In genomic region chr3R:29153197-29153644, dm6 we compare ENCODE assay signal across 5 fruit fly cellular contexts.
TF ChIP-seq lines count a peak whose summit lies in the region.

TSS of gene Slbp (minus strand) at chr3R:29153266.
TSS of gene Rpn2 (plus strand) at chr3R:29153524.

- TF ChIP-seq CTCF in whole organism, embryonic (GFP tag; optimal IDR thresholded peaks at IDR 0.05; lab: Kevin White, UChicago), result no peak

TF ChIP-seq in whole organism, adult, 20 proteins besides CTCF, POLR2A, EP300 and RAD21 (continues in another document):
- no peak for TF ChIP-seq kay (GFP tag; lab: Kevin White, UChicago; ENCODE audit: borderline replicate concordance)
- TF ChIP-seq CG12768 (GFP tag; optimal IDR thresholded peaks at IDR 0.05; lab: Kevin White, UChicago), result peak; percentile 63
- TF ChIP-seq pad (GFP tag; optimal IDR thresholded peaks at IDR 0.05; lab: Kevin White, UChicago), result peak; percentile 72
- TF ChIP-seq tj (GFP tag; optimal IDR thresholded peaks at IDR 0.05; lab: Kevin White, UChicago), result peak; percentile 21
- TF ChIP-seq cnc (optimal IDR thresholded peaks at IDR 0.05; lab: Kevin White, UChicago), result peak; percentile 94 to 96
- peak; percentile 62 for TF ChIP-seq CG1620 (GFP tag; optimal IDR thresholded peaks at IDR 0.05; lab: Kevin White, UChicago)
- TF ChIP-seq CG14711 (tag; optimal IDR thresholded peaks at IDR 0.05; lab: Kevin White, UChicago), result peak; percentile 73
- TF ChIP-seq Mnt (GFP tag; optimal IDR thresholded peaks at IDR 0.05; lab: Kevin White, UChicago), result peak; percentile 77
- TF ChIP-seq CG7045 (GFP tag; optimal IDR thresholded peaks at IDR 0.05; lab: Kevin White, UChicago), result peak; percentile 22
- TF ChIP-seq CG11617 (GFP tag; optimal IDR thresholded peaks at IDR 0.05; lab: Kevin White, UChicago), result peak; percentile 61
- TF ChIP-seq toe (GFP tag; optimal IDR thresholded peaks at IDR 0.05; lab: Kevin White, UChicago), result no peak
- peak; percentile 88 for TF ChIP-seq bab1 (GFP tag; optimal IDR thresholded peaks at IDR 0.05; lab: Kevin White, UChicago)
- TF ChIP-seq ovo (GFP tag; optimal IDR thresholded peaks at IDR 0.05; lab: Kevin White, UChicago), result peak; percentile 6
- TF ChIP-seq cic (GFP tag; optimal IDR thresholded peaks at IDR 0.05; lab: Kevin White, UChicago), result peak; percentile 47
- peak; percentile 74 for TF ChIP-seq CG7101 (tag; optimal IDR thresholded peaks at IDR 0.05; lab: Kevin White, UChicago)
- peak; percentile 42 for TF ChIP-seq CG33017 (tag; optimal IDR thresholded peaks at IDR 0.05; lab: Kevin White, UChicago)
- TF ChIP-seq Crg-1 (GFP tag; optimal IDR thresholded peaks at IDR 0.05; lab: Kevin White, UChicago), result peak; percentile 77
- no peak for TF ChIP-seq CG5204 (GFP tag; optimal IDR thresholded peaks at IDR 0.05; lab: Kevin White, UChicago)

TF ChIP-seq in whole organism, embryonic, 481 proteins besides CTCF, POLR2A, EP300 and RAD21 (continues in another document):
- TF ChIP-seq CG2889 (GFP tag; IDR thresholded peaks at IDR 0.05; lab: Robert Waterston, UW) (no peak), Drgx (GFP tag; IDR thresholded peaks at IDR 0.05; lab: Robert Waterston, UW) (no peak), CG13296 (GFP tag; optimal IDR thresholded peaks at IDR 0.05; lab: Kevin White, UChicago) (peak; percentile 15), CG18011 (GFP tag; optimal IDR thresholded peaks at IDR 0.05; lab: Kevin White, UChicago) (peak; percentile 30), CG10267 (tag; optimal IDR thresholded peaks at IDR 0.05; lab: Kevin White, UChicago) (peak; percentile 99), Max (GFP tag; optimal IDR thresholded peaks at IDR 0.05; lab: Kevin White, UChicago) (peak; percentile 43), CG10462 (GFP tag; optimal IDR thresholded peaks at IDR 0.05; lab: Kevin White, UChicago) (no peak), dmrt11E (tag; optimal IDR thresholded peaks at IDR 0.05; lab: Kevin White, UChicago) (peak; percentile 9), Hmr (GFP tag; optimal IDR thresholded peaks at IDR 0.05; lab: Kevin White, UChicago) (peak; percentile 48), Dad (GFP tag; optimal IDR thresholded peaks at IDR 0.05; lab: Kevin White, UChicago) (peak; percentile 48), wor (GFP tag; IDR thresholded peaks at IDR 0.05; lab: Robert Waterston, UW) (no peak), BEAF-32 (GFP tag; optimal IDR thresholded peaks at IDR 0.05; lab: Kevin White, UChicago) (peak; percentile 97), inv (GFP tag; IDR thresholded peaks at IDR 0.05; lab: Robert Waterston, UW; ENCODE audit: partially characterized antibody) (peak; percentile 87), Gug (GFP tag; IDR thresholded peaks at IDR 0.05; lab: Robert Waterston, UW) (peak; percentile 17; the same call in 1 of the 4 replicates), CG9797 (GFP tag; optimal IDR thresholded peaks at IDR 0.05; lab: Kevin White, UChicago) (peak; percentile 97), sens (GFP tag; lab: Kevin White, UChicago) (peak; percentile 85), CG14667 (GFP tag; IDR thresholded peaks at IDR 0.05; lab: Robert Waterston, UW) (no peak), unpg (GFP tag; optimal IDR thresholded peaks at IDR 0.05; lab: Kevin White, UChicago) (peak; percentile 39), CG31224 (GFP tag; IDR thresholded peaks at IDR 0.05; lab: Robert Waterston, UW) (no peak)

TF ChIP-seq in whole organism, prepupa, 60 proteins besides CTCF, POLR2A, EP300 and RAD21 (continues in another document):
- TF ChIP-seq eg (GFP tag; IDR thresholded peaks at IDR 0.05; lab: Robert Waterston, UW) (no peak), Gug (GFP tag; IDR thresholded peaks at IDR 0.05; lab: Robert Waterston, UW) (no peak), fd85E (GFP tag; optimal IDR thresholded peaks at IDR 0.05; lab: Kevin White, UChicago) (no peak), CG16779 (tag; optimal IDR thresholded peaks at IDR 0.05; lab: Kevin White, UChicago) (no peak), net (GFP tag; optimal IDR thresholded peaks at IDR 0.05; lab: Kevin White, UChicago) (no peak), lz (GFP tag; optimal IDR thresholded peaks at IDR 0.05; lab: Kevin White, UChicago) (peak; percentile 49), OdsH (GFP tag; optimal IDR thresholded peaks at IDR 0.05; lab: Kevin White, UChicago) (no peak), dac (GFP tag; optimal IDR thresholded peaks at IDR 0.05; lab: Kevin White, UChicago) (no peak), CG6276 (GFP tag; optimal IDR thresholded peaks at IDR 0.05; lab: Kevin White, UChicago) (no peak), CG8319 (GFP tag; optimal IDR thresholded peaks at IDR 0.05; lab: Kevin White, UChicago) (no peak), Blimp-1 (GFP tag; optimal IDR thresholded peaks at IDR 0.05; lab: Kevin White, UChicago) (no peak), CG11762 (GFP tag; optimal IDR thresholded peaks at IDR 0.05; lab: Kevin White, UChicago; ENCODE audit: insufficient read depth) (no peak), CG8119 (GFP tag; IDR thresholded peaks at IDR 0.05; lab: Robert Waterston, UW) (no peak), CG3032 (tag; optimal IDR thresholded peaks at IDR 0.05; lab: Kevin White, UChicago) (peak; percentile 25), CG8632 (GFP tag; optimal IDR thresholded peaks at IDR 0.05; lab: Kevin White, UChicago) (no peak), acj6 (GFP tag; optimal IDR thresholded peaks at IDR 0.05; lab: Kevin White, UChicago) (no peak), CG11902 (GFP tag; optimal IDR thresholded peaks at IDR 0.05; lab: Kevin White, UChicago) (peak; percentile 17), Hr39 (GFP tag; optimal IDR thresholded peaks at IDR 0.05; lab: Kevin White, UChicago) (peak; percentile 15), CG6854 (GFP tag; optimal IDR thresholded peaks at IDR 0.05; lab: Kevin White, UChicago) (no peak), pdm3 (GFP tag; optimal IDR thresholded peaks at IDR 0.05; lab: Kevin White, UChicago) (no peak)

TF ChIP-seq in whole organism, pupa, 21 proteins besides CTCF, POLR2A, EP300 and RAD21:
- no peak for TF ChIP-seq CG12605 (GFP tag; IDR thresholded peaks at IDR 0.05; lab: Robert Waterston, UW)
- peak; percentile 23 for TF ChIP-seq Snoo (tag; optimal IDR thresholded peaks at IDR 0.05; lab: Kevin White, UChicago)
- TF ChIP-seq CG14655 (GFP tag; optimal IDR thresholded peaks at IDR 0.05; lab: Kevin White, UChicago), result no peak
- no peak for TF ChIP-seq gl (tag; optimal IDR thresholded peaks at IDR 0.05; lab: Kevin White, UChicago)
- no peak for TF ChIP-seq EcR (GFP tag; optimal IDR thresholded peaks at IDR 0.05; lab: Kevin White, UChicago)
- no peak for TF ChIP-seq CG10348 (GFP tag; IDR thresholded peaks at IDR 0.05; lab: Robert Waterston, UW)
- TF ChIP-seq CG15710 (tag; optimal IDR thresholded peaks at IDR 0.05; lab: Kevin White, UChicago), result peak; percentile 28
- TF ChIP-seq CG9948 (tag; optimal IDR thresholded peaks at IDR 0.05; lab: Kevin White, UChicago), result no peak
- no peak for TF ChIP-seq Pif1A (GFP tag; optimal IDR thresholded peaks at IDR 0.05; lab: Kevin White, UChicago)
- no peak for TF ChIP-seq CG13204 (GFP tag; optimal IDR thresholded peaks at IDR 0.05; lab: Kevin White, UChicago)
- TF ChIP-seq CG8159 (tag; optimal IDR thresholded peaks at IDR 0.05; lab: Kevin White, UChicago), result peak; percentile 24
- TF ChIP-seq CG4496 (GFP tag; IDR thresholded peaks at IDR 0.05; lab: Robert Waterston, UW), result no peak

TF ChIP-seq in whole organism, wandering third instar larva, 38 proteins besides CTCF, POLR2A, EP300 and RAD21:
- peak; percentile 41 for TF ChIP-seq HLH106 (tag; optimal IDR thresholded peaks at IDR 0.05; lab: Kevin White, UChicago)
- TF ChIP-seq dmrt93B (GFP tag; optimal IDR thresholded peaks at IDR 0.05; lab: Kevin White, UChicago), result no peak
- TF ChIP-seq br (GFP tag; optimal IDR thresholded peaks at IDR 0.05; lab: Kevin White, UChicago), result peak; percentile 38
- no peak for TF ChIP-seq Hr78 (GFP tag; optimal IDR thresholded peaks at IDR 0.05; lab: Kevin White, UChicago)
- TF ChIP-seq ey (GFP tag; optimal IDR thresholded peaks at IDR 0.05; lab: Kevin White, UChicago), result peak; percentile 34
- no peak for TF ChIP-seq N (GFP tag; optimal IDR thresholded peaks at IDR 0.05; lab: Kevin White, UChicago)
- no peak for TF ChIP-seq brk (GFP tag; optimal IDR thresholded peaks at IDR 0.05; lab: Kevin White, UChicago)
- TF ChIP-seq usp (GFP tag; optimal IDR thresholded peaks at IDR 0.05; lab: Kevin White, UChicago), result no peak
- no peak for TF ChIP-seq dsf (GFP tag; optimal IDR thresholded peaks at IDR 0.05; lab: Kevin White, UChicago; ENCODE audit: borderline replicate concordance)
- peak; percentile 69 for TF ChIP-seq rgr (GFP tag; optimal IDR thresholded peaks at IDR 0.05; lab: Kevin White, UChicago)
- TF ChIP-seq foxo (GFP tag; optimal IDR thresholded peaks at IDR 0.05; lab: Kevin White, UChicago), result peak in 1 of 2 experiments; percentile 67
- peak; percentile 69 for TF ChIP-seq h (GFP tag; optimal IDR thresholded peaks at IDR 0.05; lab: Kevin White, UChicago)
- peak; percentile 50 for TF ChIP-seq fru (GFP tag; optimal IDR thresholded peaks at IDR 0.05; lab: Kevin White, UChicago)
- peak; percentile 61 for TF ChIP-seq psq (GFP tag; optimal IDR thresholded peaks at IDR 0.05; lab: Kevin White, UChicago)
- peak; percentile 5 for TF ChIP-seq sv (GFP tag; optimal IDR thresholded peaks at IDR 0.05; lab: Kevin White, UChicago)
- peak; percentile 14 for TF ChIP-seq Mio (GFP tag; optimal IDR thresholded peaks at IDR 0.05; lab: Kevin White, UChicago)
- no peak for TF ChIP-seq dl (GFP tag; optimal IDR thresholded peaks at IDR 0.05; lab: Kevin White, UChicago; ENCODE audit: insufficient read depth in 1 of 2, partially characterized antibody in 2 of 2)
- TF ChIP-seq CG9705 (GFP tag; optimal IDR thresholded peaks at IDR 0.05; lab: Kevin White, UChicago), result peak; percentile 46
- TF ChIP-seq GATAd (GFP tag; optimal IDR thresholded peaks at IDR 0.05; lab: Kevin White, UChicago), result no peak
- no peak for TF ChIP-seq Vsx2 (GFP tag; optimal IDR thresholded peaks at IDR 0.05; lab: Kevin White, UChicago; ENCODE audit: partially characterized antibody)
- TF ChIP-seq Hr83 (GFP tag; optimal IDR thresholded peaks at IDR 0.05; lab: Kevin White, UChicago; ENCODE audit: poor library complexity, severe bottlenecking), result no peak
- TF ChIP-seq tai (GFP tag; optimal IDR thresholded peaks at IDR 0.05; lab: Kevin White, UChicago), result no peak
- peak; percentile 56 for TF ChIP-seq Sp1 (GFP tag; optimal IDR thresholded peaks at IDR 0.05; lab: Kevin White, UChicago)
- no peak for TF ChIP-seq pan (optimal IDR thresholded peaks at IDR 0.05; lab: Kevin White, UChicago)
- no peak for TF ChIP-seq Dif (GFP tag; optimal IDR thresholded peaks at IDR 0.05; lab: Kevin White, UChicago; ENCODE audit: partially characterized antibody)
- peak; percentile 59 for TF ChIP-seq OdsH (GFP tag; optimal IDR thresholded peaks at IDR 0.05; lab: Kevin White, UChicago)
- TF ChIP-seq Rel (GFP tag; optimal IDR thresholded peaks at IDR 0.05; lab: Kevin White, UChicago), result no peak
- TF ChIP-seq Rel (tag; optimal IDR thresholded peaks at IDR 0.05; lab: Kevin White, UChicago), result peak; percentile 62
- peak; percentile 45 for TF ChIP-seq Myc (optimal IDR thresholded peaks at IDR 0.05; lab: Kevin White, UChicago)
- no peak for TF ChIP-seq sage (GFP tag; optimal IDR thresholded peaks at IDR 0.05; lab: Kevin White, UChicago)
